Worm (Caenorhabditis elegans) whole organism, L2 larva: ENCODE data around the gene C03B1.5.

Experiments
- C34F6.9 ChIP-seq: fragments of 150-350 bp; optimal IDR thresholded peaks from 2 replicates; lab custom pipeline; 2014; ENCODE audit warnings: missing biosample characterization, missing genetic modification characterization
- F13H6.1 ChIP-seq: sonication (generic microtip); optimal IDR thresholded peaks from 2 replicates; lab custom pipeline; 2016; ENCODE audit warnings: missing genetic modification characterization, missing compliant biosample characterization
- R02D3.7 ChIP-seq: fragments of 150-350 bp; optimal IDR thresholded peaks from 2 replicates; lab custom pipeline; 2014; ENCODE audit warnings: missing biosample characterization, missing genetic modification characterization
- Y55F3AM.14 ChIP-seq: fragments of 200-800 bp; sonication (Bioruptor generic); optimal IDR thresholded peaks from 2 replicates; lab custom pipeline; 2018; ENCODE audit warnings: mild to moderate bottlenecking, missing genetic modification characterization, missing compliant biosample characterization
- ZK546.5 ChIP-seq: sonication (generic microtip); optimal IDR thresholded peaks from 2 replicates; lab custom pipeline; 2017; ENCODE audit warnings: missing biosample characterization, missing genetic modification characterization
- alr-1 ChIP-seq: fragments of 150-350 bp; optimal IDR thresholded peaks from 2 replicates; lab custom pipeline; 2014; ENCODE audit warnings: missing biosample characterization, missing genetic modification characterization
- aly-2 ChIP-seq: fragments of 150-350 bp; optimal IDR thresholded peaks from 2 replicates; lab custom pipeline; 2014; ENCODE audit warnings: missing biosample characterization, missing genetic modification characterization
- ama-1 ChIP-seq: fragments of 150-350 bp; optimal IDR thresholded peaks from 2 replicates; lab custom pipeline; 2018; ENCODE audit warnings: inconsistent platforms
- blmp-1 ChIP-seq: sonication (generic microtip); optimal IDR thresholded peaks from 2 replicates; lab custom pipeline; 2017; ENCODE audit warnings: missing genetic modification characterization, mild to moderate bottlenecking, missing compliant biosample characterization, antibody characterized with exemption, moderate library complexity; ENCODE audit not compliant: insufficient read depth
- ceh-16 ChIP-seq: fragments of 150-350 bp; optimal IDR thresholded peaks from 2 replicates; lab custom pipeline; 2014; ENCODE audit warnings: missing biosample characterization, missing genetic modification characterization
- ceh-82 ChIP-seq: fragments of 150-350 bp; optimal IDR thresholded peaks from 2 replicates; lab custom pipeline; 2014; ENCODE audit warnings: missing biosample characterization, missing genetic modification characterization
- crh-2 ChIP-seq: sonication (generic microtip); optimal IDR thresholded peaks from 2 replicates; lab custom pipeline; 2017; ENCODE audit warnings: missing biosample characterization, missing genetic modification characterization
- dmd-4 ChIP-seq: sonication (generic microtip); optimal IDR thresholded peaks from 2 replicates; lab custom pipeline; 2017; ENCODE audit warnings: missing biosample characterization, missing genetic modification characterization
- egl-27 ChIP-seq: sonication (generic microtip); optimal IDR thresholded peaks from 3 replicates; lab custom pipeline; 2017; ENCODE audit warnings: missing biosample characterization, missing genetic modification reagents, missing genetic modification characterization
- elt-1 ChIP-seq: fragments of 150-350 bp; optimal IDR thresholded peaks from 2 replicates; lab custom pipeline; 2014; ENCODE audit warnings: missing biosample characterization, missing genetic modification characterization
- elt-3 ChIP-seq: sonication (generic microtip); optimal IDR thresholded peaks from 2 replicates; lab custom pipeline; 2017; ENCODE audit warnings: missing biosample characterization, missing genetic modification characterization
- fos-1 ChIP-seq: fragments of 150-350 bp; optimal IDR thresholded peaks from 2 replicates; lab custom pipeline; 2014; ENCODE audit warnings: missing biosample characterization, missing genetic modification characterization
- gmeb-1 ChIP-seq: fragments of 150-350 bp; optimal IDR thresholded peaks from 2 replicates; lab custom pipeline; 2014; ENCODE audit warnings: missing biosample characterization, missing genetic modification characterization
- lin-11 ChIP-seq: fragments of 150-350 bp; sonication (generic microtip); optimal IDR thresholded peaks from 2 replicates; lab custom pipeline; 2014; ENCODE audit warnings: missing biosample characterization, missing genetic modification characterization, inconsistent platforms, mixed read lengths
- lin-13 ChIP-seq: fragments of 150-350 bp; optimal IDR thresholded peaks from 2 replicates; lab custom pipeline; 2014; ENCODE audit warnings: missing biosample characterization, missing genetic modification reagents, missing genetic modification characterization
- lin-39 ChIP-seq: fragments of 150-350 bp; optimal IDR thresholded peaks from 2 replicates; lab custom pipeline; 2014; ENCODE audit warnings: missing biosample characterization, missing genetic modification reagents, missing genetic modification characterization
- lsy-2 ChIP-seq, 2 experiments: fragments of 150-350 bp in 1 of 2; sonication (generic microtip) in 1 of 2; optimal IDR thresholded peaks; 2 replicates each; lab custom pipeline; 2014 to 2017; ENCODE audit warnings: missing biosample characterization in 2 of 2, missing genetic modification characterization in 2 of 2
- mab-5 ChIP-seq: fragments of 150-350 bp; optimal IDR thresholded peaks from 2 replicates; lab custom pipeline; 2014; ENCODE audit warnings: missing biosample characterization, missing genetic modification characterization
- mbf-1 ChIP-seq: sonication (generic microtip); optimal IDR thresholded peaks from 2 replicates; lab custom pipeline; 2017; ENCODE audit warnings: missing biosample characterization, missing genetic modification characterization
- mdl-1 ChIP-seq, 2 experiments: fragments of 150-350 bp in 1 of 2; sonication (generic microtip) in 1 of 2; optimal IDR thresholded peaks; 2 replicates each; lab custom pipeline; 2017; ENCODE audit warnings: missing biosample characterization in 2 of 2, missing genetic modification characterization in 2 of 2
- nhr-10 ChIP-seq: sonication (generic microtip); optimal IDR thresholded peaks from 2 replicates; lab custom pipeline; 2017; ENCODE audit warnings: missing biosample characterization, missing genetic modification characterization
- nhr-11 ChIP-seq: fragments of 150-350 bp; optimal IDR thresholded peaks from 2 replicates; lab custom pipeline; 2014; ENCODE audit warnings: missing biosample characterization, missing genetic modification characterization
- nhr-12 ChIP-seq: fragments of 150-350 bp; optimal IDR thresholded peaks from 2 replicates; lab custom pipeline; 2014; ENCODE audit warnings: missing biosample characterization, missing genetic modification characterization
- nhr-129 ChIP-seq: fragments of 150-350 bp; optimal IDR thresholded peaks from 2 replicates; lab custom pipeline; 2014; ENCODE audit warnings: missing biosample characterization, missing genetic modification characterization
- nhr-21 ChIP-seq: fragments of 150-350 bp; optimal IDR thresholded peaks from 2 replicates; lab custom pipeline; 2014; ENCODE audit warnings: missing biosample characterization, missing genetic modification characterization
- nhr-23 ChIP-seq: fragments of 150-350 bp; optimal IDR thresholded peaks from 2 replicates; lab custom pipeline; 2014; ENCODE audit warnings: missing biosample characterization, missing genetic modification reagents, missing genetic modification characterization
- nhr-237 ChIP-seq: fragments of 150-350 bp; optimal IDR thresholded peaks from 2 replicates; lab custom pipeline; 2014; ENCODE audit warnings: missing biosample characterization, missing genetic modification characterization
- nhr-25 ChIP-seq: fragments of 150-350 bp; sonication (generic microtip); optimal IDR thresholded peaks from 3 replicates; lab custom pipeline; 2014; ENCODE audit warnings: missing biosample characterization, missing genetic modification characterization
- nhr-6 ChIP-seq: fragments of 150-350 bp; optimal IDR thresholded peaks from 2 replicates; lab custom pipeline; 2014; ENCODE audit warnings: missing biosample characterization, missing genetic modification characterization
- nhr-77 ChIP-seq: fragments of 150-350 bp; optimal IDR thresholded peaks from 2 replicates; lab custom pipeline; 2014; ENCODE audit warnings: missing biosample characterization, missing genetic modification characterization
- peb-1 ChIP-seq: fragments of 150-350 bp; optimal IDR thresholded peaks from 2 replicates; lab custom pipeline; 2014; ENCODE audit warnings: missing biosample characterization, missing genetic modification characterization
- sem-4 ChIP-seq: fragments of 150-350 bp; optimal IDR thresholded peaks from 2 replicates; lab custom pipeline; 2014; ENCODE audit warnings: missing biosample characterization, missing genetic modification reagents, missing genetic modification characterization
- skn-1 ChIP-seq: sonication (generic microtip); optimal IDR thresholded peaks from 2 replicates; lab custom pipeline; 2017; ENCODE audit warnings: missing biosample characterization, missing genetic modification characterization
- sma-3 ChIP-seq: sonication (generic microtip); optimal IDR thresholded peaks from 2 replicates; lab custom pipeline; 2016; ENCODE audit warnings: missing genetic modification reagents, missing genetic modification characterization, missing compliant biosample characterization
- sma-9 ChIP-seq, 2 experiments: fragments of 150-350 bp in 1 of 2; sonication (generic microtip) in 1 of 2; optimal IDR thresholded peaks; 2 replicates each; lab custom pipeline; 2014 to 2016; ENCODE audit warnings: missing genetic modification characterization in 2 of 2, mild to moderate bottlenecking in 1 of 2, missing biosample characterization in 1 of 2, missing compliant biosample characterization in 1 of 2, missing genetic modification reagents in 1 of 2, moderate library complexity in 1 of 2
- snpc-4 ChIP-seq: fragments of 150-350 bp; optimal IDR thresholded peaks from 2 replicates; lab custom pipeline; 2014; ENCODE audit warnings: missing biosample characterization, missing genetic modification characterization
- unc-39 ChIP-seq: fragments of 150-350 bp; optimal IDR thresholded peaks from 2 replicates; lab custom pipeline; 2014; ENCODE audit warnings: missing biosample characterization, missing genetic modification characterization
- unc-55 ChIP-seq: fragments of 150-350 bp; sonication (generic microtip); optimal IDR thresholded peaks from 3 replicates; lab custom pipeline; 2014; ENCODE audit warnings: missing biosample characterization, missing genetic modification reagents, missing genetic modification characterization
- unc-62 ChIP-seq: fragments of 150-350 bp; optimal IDR thresholded peaks from 2 replicates; lab custom pipeline; 2014; ENCODE audit warnings: missing biosample characterization, missing genetic modification reagents, missing genetic modification characterization
- zag-1 ChIP-seq: fragments of 150-350 bp; optimal IDR thresholded peaks from 2 replicates; lab custom pipeline; 2014; ENCODE audit warnings: missing biosample characterization, missing genetic modification characterization
- ztf-1 ChIP-seq: fragments of 200-800 bp; sonication (Bioruptor generic); conservative IDR thresholded peaks from 2 replicates; pipeline ENCODE4 v1.3.6; 2022; ENCODE audit warnings: missing genetic modification characterization, missing compliant biosample characterization
- ztf-11 ChIP-seq: sonication (generic microtip); optimal IDR thresholded peaks from 2 replicates; lab custom pipeline; 2017; ENCODE audit warnings: missing biosample characterization, missing genetic modification characterization
- ztf-4 ChIP-seq: fragments of 150-350 bp; optimal IDR thresholded peaks from 2 replicates; lab custom pipeline; 2014; ENCODE audit warnings: missing biosample characterization, missing genetic modification characterization

The C03B1.5 gene

ce11 chrX:6377634-6378288 lies 22.4 kb downstream of the C03B1.5 start, which contains the start of gene lmp-1:
lmp-1 (minus strand) TSS chrX:6377684.
- TF ChIP-seq lin-13: no peak
- TF ChIP-seq fos-1 (tag; lab: Kevin White, UChicago): peak; percentile 37
- no peak for TF ChIP-seq mab-5
- TF ChIP-seq, all 48 proteins: peak for 1

ce11 chrX:6378363-6378762 lies 23.0 kb downstream of the C03B1.5 start:
- no peak for TF ChIP-seq nhr-237 (tag; lab: Kevin White, UChicago)
- no peak for TF ChIP-seq mab-5
- TF ChIP-seq Y55F3AM.14 (GFP tag; lab: Kevin White, UChicago): no peak
- TF ChIP-seq ama-1 (lab: Kevin White, UChicago): no peak
- TF ChIP-seq snpc-4 (tag; lab: Kevin White, UChicago): no peak
- no peak for TF ChIP-seq ztf-4 (tag; lab: Kevin White, UChicago)
- no peak for TF ChIP-seq elt-1 (tag; lab: Kevin White, UChicago)
- TF ChIP-seq lin-13: peak; percentile 44
- TF ChIP-seq R02D3.7 (tag; lab: Kevin White, UChicago): no peak
- peak; percentile 88 for TF ChIP-seq nhr-129 (tag; lab: Kevin White, UChicago)
- TF ChIP-seq sma-9 (GFP tag; optimal IDR thresholded peaks at IDR 0.05; lab: Kevin White, UChicago): peak; percentile 54
- TF ChIP-seq sma-9 (tag; optimal IDR thresholded peaks at IDR 0.05; lab: Kevin White, UChicago): no peak
- TF ChIP-seq crh-2: peak; percentile 54
- TF ChIP-seq fos-1 (tag; lab: Kevin White, UChicago): peak; percentile 53
- TF ChIP-seq lin-11 (tag; lab: Kevin White, UChicago): peak; percentile 78
- TF ChIP-seq ZK546.5: no peak
- TF ChIP-seq ceh-82 (tag; lab: Kevin White, UChicago): no peak
- no peak for TF ChIP-seq elt-3 (tag; lab: Kevin White, UChicago)
- TF ChIP-seq unc-55 (GFP tag; lab: Kevin White, UChicago): peak; percentile 64
- no peak for TF ChIP-seq skn-1 (tag; lab: Kevin White, UChicago)
- TF ChIP-seq blmp-1 (tag; lab: Kevin White, UChicago): no peak
- no peak for TF ChIP-seq nhr-6
- no peak for TF ChIP-seq unc-39 (tag; lab: Kevin White, UChicago)
- TF ChIP-seq nhr-10 (tag; lab: Kevin White, UChicago): no peak
- TF ChIP-seq aly-2: no peak
- peak; percentile 60 for TF ChIP-seq ceh-16 (tag; lab: Kevin White, UChicago)
- TF ChIP-seq nhr-12: no peak
- peak; percentile 13 for TF ChIP-seq sma-3
- TF ChIP-seq peb-1 (tag; lab: Kevin White, UChicago): no peak
- TF ChIP-seq ztf-11 (tag; lab: Kevin White, UChicago): no peak
- no peak for TF ChIP-seq alr-1
- TF ChIP-seq unc-62 (GFP tag; lab: Kevin White, UChicago): no peak
- peak; percentile 65 for TF ChIP-seq C34F6.9 (tag; lab: Kevin White, UChicago)
- TF ChIP-seq lin-39 (tag; lab: Kevin White, UChicago): no peak
- TF ChIP-seq F13H6.1 (tag; lab: Kevin White, UChicago): peak; percentile 67
- no peak for TF ChIP-seq nhr-77 (tag; lab: Kevin White, UChicago)
- TF ChIP-seq mdl-1 (tag; optimal IDR thresholded peaks at IDR 0.05; lab: Kevin White, UChicago): no peak
- no peak for TF ChIP-seq gmeb-1 (tag; lab: Kevin White, UChicago)
- TF ChIP-seq egl-27 (tag; lab: Kevin White, UChicago): peak; percentile 32
- TF ChIP-seq nhr-21 (tag; lab: Kevin White, UChicago): peak; percentile 36
- TF ChIP-seq zag-1: peak; percentile 32
- no peak for TF ChIP-seq mbf-1 (tag; lab: Kevin White, UChicago)
- no peak for TF ChIP-seq nhr-25 (tag; lab: Kevin White, UChicago)
- no peak for TF ChIP-seq nhr-11 (tag; lab: Kevin White, UChicago)
- TF ChIP-seq lsy-2 (tag; optimal IDR thresholded peaks at IDR 0.05; lab: Kevin White, UChicago): peak in 1 of 2 experiments; percentile 55
- TF ChIP-seq sem-4: no peak
- TF ChIP-seq ztf-1 (GFP tag; lab: Robert Waterston, UW): no peak
- TF ChIP-seq nhr-23 (tag; lab: Kevin White, UChicago): no peak
- TF ChIP-seq dmd-4 (tag; lab: Kevin White, UChicago): no peak
